Worm (Caenorhabditis elegans): ENCODE results near the gene B0024.15.

DNA sequence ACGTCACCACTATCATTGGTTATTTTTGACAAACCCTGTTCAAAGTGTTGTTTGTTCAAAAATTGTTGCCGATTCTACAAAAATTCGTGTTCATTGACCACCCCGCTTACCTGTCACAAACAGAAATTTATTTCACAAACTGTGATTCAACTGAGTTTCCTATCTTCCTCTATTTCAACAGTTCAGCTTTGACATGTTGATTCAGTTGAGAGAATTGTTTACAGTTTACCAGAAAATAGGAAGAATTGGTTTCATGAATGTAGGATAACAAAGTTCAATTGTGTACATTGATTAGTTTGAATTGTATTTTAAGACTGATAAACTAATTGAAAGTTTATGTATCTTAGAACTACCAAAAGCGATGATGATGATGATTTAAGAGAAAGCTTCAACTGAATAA, 44.2 kb upstream of the B0024.15 start:
- no peak for TF ChIP-seq blmp-1 (tag; optimal IDR thresholded peaks at IDR 0.05)
- TF ChIP-seq zag-1 (tag; optimal IDR thresholded peaks at IDR 0.05): no peak
- TF ChIP-seq lin-35 (GFP tag; optimal IDR thresholded peaks at IDR 0.05): no peak
- TF ChIP-seq nhr-19 (GFP tag; conservative IDR thresholded peaks at IDR 0.05): no peak
- no peak for TF ChIP-seq F16B12.6 (tag; optimal IDR thresholded peaks at IDR 0.05)
- TF ChIP-seq sox-4 (tag; optimal IDR thresholded peaks at IDR 0.05): no peak
- TF ChIP-seq alr-1 (tag; optimal IDR thresholded peaks at IDR 0.05; ENCODE audit: borderline replicate concordance): no peak
- TF ChIP-seq nhr-237 (tag; optimal IDR thresholded peaks at IDR 0.05): no peak
- no peak for TF ChIP-seq nhr-76 (tag; optimal IDR thresholded peaks at IDR 0.05)
- TF ChIP-seq C34B4.2 (tag; optimal IDR thresholded peaks at IDR 0.05): no peak
- TF ChIP-seq pag-3 (tag; optimal IDR thresholded peaks at IDR 0.05; ENCODE audit: borderline replicate concordance, insufficient read depth): no peak
- TF ChIP-seq elt-3 (tag; optimal IDR thresholded peaks at IDR 0.05): no peak
- no peak for TF ChIP-seq ceh-82 (tag; optimal IDR thresholded peaks at IDR 0.05)
- no peak for TF ChIP-seq ama-1 (optimal IDR thresholded peaks at IDR 0.05)
